Fruit fly (Drosophila melanogaster): ENCODE data around the gene zfh1.
A peak's percentile ranks its signal among the peaks of the same experiment; 100 is the strongest.

The zfh1 gene

DNA sequence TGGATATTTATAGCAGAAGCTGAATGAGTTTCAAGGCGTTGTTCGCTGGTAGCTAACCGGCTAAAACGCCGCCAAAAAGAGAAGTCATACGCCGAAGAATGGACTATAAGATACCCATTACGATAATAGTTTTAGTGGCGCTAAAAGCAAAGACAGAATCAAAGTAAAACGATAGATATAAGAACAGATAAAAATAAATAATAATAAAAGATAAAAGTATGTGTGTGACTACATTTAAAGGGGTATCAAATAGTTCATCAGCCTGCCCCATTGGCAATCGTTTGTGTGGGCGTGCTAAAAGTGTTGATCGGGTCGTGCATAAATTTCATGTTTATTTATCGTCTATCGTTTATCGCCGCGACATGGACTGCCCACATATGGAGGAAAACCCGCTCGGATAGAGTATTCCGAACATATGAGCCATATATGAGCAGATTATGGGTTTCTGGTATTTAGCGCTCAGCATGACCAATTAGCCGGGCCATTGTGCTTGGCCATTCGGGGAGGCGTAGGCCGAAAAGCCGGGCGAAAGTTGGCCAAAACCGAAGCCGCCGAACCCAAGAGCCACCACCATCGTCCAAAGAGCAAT lies 31.7 kb downstream of the zfh1 start (continued):
- peak; percentile 79; the same call in 2 of the 3 replicates for TF ChIP-seq Dbx (GFP tag; IDR thresholded peaks at IDR 0.05)
- TF ChIP-seq CG13287 (GFP tag; IDR thresholded peaks at IDR 0.05; ENCODE audit: partially characterized antibody) = peak; percentile 10; the same call in 1 of the 2 replicates
- TF ChIP-seq CG3847 (GFP tag; IDR thresholded peaks at IDR 0.05) = peak; percentile 64
- peak; percentile 95 for TF ChIP-seq D19B (GFP tag; optimal IDR thresholded peaks at IDR 0.05)
- TF ChIP-seq Awh (GFP tag; IDR thresholded peaks at IDR 0.05) = peak; percentile 61
- no peak for TF ChIP-seq crc (GFP tag; optimal IDR thresholded peaks at IDR 0.05)
- TF ChIP-seq nau (GFP tag; optimal IDR thresholded peaks at IDR 0.05) = peak; percentile 14
- no peak for TF ChIP-seq CG11398 (GFP tag; optimal IDR thresholded peaks at IDR 0.05)
- TF ChIP-seq CG16815 (GFP tag; optimal IDR thresholded peaks at IDR 0.05) = peak; percentile 25
- no peak for TF ChIP-seq tx (GFP tag; optimal IDR thresholded peaks at IDR 0.05)
- peak; percentile 73 for TF ChIP-seq Oli (tag; optimal IDR thresholded peaks at IDR 0.05)
- TF ChIP-seq sob (GFP tag; IDR thresholded peaks at IDR 0.05) = peak; percentile 79
- TF ChIP-seq CG3995 (GFP tag; optimal IDR thresholded peaks at IDR 0.05) = peak; percentile 37
- TF ChIP-seq HmgZ (tag; optimal IDR thresholded peaks at IDR 0.05) = peak; percentile 49
- TF ChIP-seq CG11695 (GFP tag; IDR thresholded peaks at IDR 0.05) = peak; percentile 62; the same call in 2 of the 3 replicates
- TF ChIP-seq Taf1 (GFP tag; IDR thresholded peaks at IDR 0.05) = no peak
- peak in 1 of 2 experiments; percentile 67 for TF ChIP-seq dpn (GFP tag; optimal IDR thresholded peaks at IDR 0.05)
- peak; percentile 59 for TF ChIP-seq CG18262 (tag; optimal IDR thresholded peaks at IDR 0.05)
- TF ChIP-seq CrebB (tag; optimal IDR thresholded peaks at IDR 0.05) = no peak
- TF ChIP-seq nom (GFP tag; optimal IDR thresholded peaks at IDR 0.05) = no peak
- TF ChIP-seq C15 (GFP tag; IDR thresholded peaks at IDR 0.05) = no peak
- no peak for TF ChIP-seq dan (GFP tag; IDR thresholded peaks at IDR 0.05)
- TF ChIP-seq ERR (GFP tag; optimal IDR thresholded peaks at IDR 0.05) = no peak
- 0 out of 2 replicates have a peak, but pooled peaks have one; percentile 19 for TF ChIP-seq seq (GFP tag; IDR thresholded peaks at IDR 0.05)
- TF ChIP-seq CG34224 (GFP tag; IDR thresholded peaks at IDR 0.05; ENCODE audit: partially characterized antibody) = no peak
- peak; percentile 10 for TF ChIP-seq Six4 (GFP tag; optimal IDR thresholded peaks at IDR 0.05)
- TF ChIP-seq CG33213 (GFP tag; optimal IDR thresholded peaks at IDR 0.05) = no peak
- no peak for TF ChIP-seq Mes4 (GFP tag; optimal IDR thresholded peaks at IDR 0.05)
- TF ChIP-seq Hr78 (GFP tag; optimal IDR thresholded peaks at IDR 0.05) = no peak
- TF ChIP-seq CG14014 (GFP tag; IDR thresholded peaks at IDR 0.05) = peak; percentile 79
- TF ChIP-seq fd96Cb (tag; optimal IDR thresholded peaks at IDR 0.05) = peak; percentile 69
- TF ChIP-seq en (GFP tag; optimal IDR thresholded peaks at IDR 0.05) = no peak
- TF ChIP-seq CG2202 (tag; optimal IDR thresholded peaks at IDR 0.05) = no peak
- TF ChIP-seq repo (GFP tag; optimal IDR thresholded peaks at IDR 0.05) = no peak
- peak; percentile 62 for TF ChIP-seq CG18599 (GFP tag; optimal IDR thresholded peaks at IDR 0.05)
- TF ChIP-seq jing (GFP tag; optimal IDR thresholded peaks at IDR 0.05) = peak; percentile 41
- TF ChIP-seq p53 (GFP tag; optimal IDR thresholded peaks at IDR 0.05) = peak; percentile 7
- TF ChIP-seq Hr3 (GFP tag; optimal IDR thresholded peaks at IDR 0.05) = peak; percentile 35
- TF ChIP-seq Myb (GFP tag; optimal IDR thresholded peaks at IDR 0.05) = no peak
- no peak for TF ChIP-seq pros (GFP tag; optimal IDR thresholded peaks at IDR 0.05)
- no peak for TF ChIP-seq CG12744 (GFP tag; optimal IDR thresholded peaks at IDR 0.05)
- no peak for TF ChIP-seq wek (GFP tag; optimal IDR thresholded peaks at IDR 0.05)
- peak; percentile 56 for TF ChIP-seq Fer1 (GFP tag; optimal IDR thresholded peaks at IDR 0.05)
- TF ChIP-seq twi (tag; optimal IDR thresholded peaks at IDR 0.05) = peak; percentile 66
- peak; percentile 38 for TF ChIP-seq CG4820 (GFP tag; optimal IDR thresholded peaks at IDR 0.05)
- TF ChIP-seq tll (GFP tag; optimal IDR thresholded peaks at IDR 0.05) = no peak
- TF ChIP-seq CG6791 (GFP tag; IDR thresholded peaks at IDR 0.05; ENCODE audit: partially characterized antibody) = no peak
- peak; percentile 36 for TF ChIP-seq maf-S (GFP tag; optimal IDR thresholded peaks at IDR 0.05)
- TF ChIP-seq gt (GFP tag; IDR thresholded peaks at IDR 0.05) = no peak
- TF ChIP-seq CG10654 (GFP tag; optimal IDR thresholded peaks at IDR 0.05) = peak; percentile 43
